Fruit fly (Drosophila melanogaster) whole organism, wandering third instar larva: ENCODE data around the gene CG9135.

Source experiments
- CG9705 ChIP-seq: fragments of 200-800 bp; sonication (Bioruptor generic); optimal IDR thresholded peaks from 2 replicates; lab custom pipeline; 2018; ENCODE audit warnings: missing biosample characterization, mild to moderate bottlenecking, missing genetic modification characterization
- Dfd ChIP-seq: fragments of >200 bp; optimal IDR thresholded peaks from 2 replicates; lab custom pipeline; 2017; ENCODE audit warnings: missing biosample characterization, missing genetic modification characterization
- Dif ChIP-seq: fragments of 200-275, 200-300 bp; sonication (Bioruptor generic); optimal IDR thresholded peaks from 2 replicates; lab custom pipeline; 2018; ENCODE audit warnings: missing biosample characterization, missing genetic modification characterization; ENCODE audit not compliant: partially characterized antibody
- HLH106 ChIP-seq: fragments of 200-800 bp; optimal IDR thresholded peaks from 3 replicates; lab custom pipeline; 2019; ENCODE audit warnings: missing biosample characterization, mild to moderate bottlenecking, missing genetic modification characterization, moderate library complexity
- Hr83 ChIP-seq: fragments of 200-300 bp; sonication (Bioruptor generic); optimal IDR thresholded peaks from 2 replicates; lab custom pipeline; 2016; ENCODE audit warnings: missing biosample characterization, mild to moderate bottlenecking, missing genetic modification characterization, moderate library complexity; ENCODE audit not compliant: poor library complexity, severe bottlenecking
- Jra ChIP-seq: sonication (Bioruptor generic); optimal IDR thresholded peaks from 2 replicates; lab custom pipeline; 2016; ENCODE audit warnings: missing biosample characterization, missing genetic modification characterization
- Mio ChIP-seq: sonication (Bioruptor generic); optimal IDR thresholded peaks from 2 replicates; lab custom pipeline; 2016; ENCODE audit warnings: missing biosample characterization, missing genetic modification characterization
- Myc ChIP-seq: fragments of >200 bp; optimal IDR thresholded peaks from 2 replicates; lab custom pipeline; 2017
- OdsH ChIP-seq: fragments of 200-800 bp; sonication (Bioruptor generic); optimal IDR thresholded peaks from 2 replicates; lab custom pipeline; 2016; ENCODE audit warnings: missing biosample characterization, mild to moderate bottlenecking, missing genetic modification characterization
- Rel ChIP-seq, 2 experiments: fragments of 200-800 bp; sonication (Bioruptor generic) in 1 of 2; optimal IDR thresholded peaks; 2 replicates in 1 of 2; 3 replicates in 1 of 2; lab custom pipeline; 2016 to 2019; ENCODE audit warnings: mild to moderate bottlenecking in 2 of 2, missing biosample characterization in 2 of 2, missing genetic modification characterization in 2 of 2, moderate library complexity in 1 of 2
- Sp1 ChIP-seq: fragments of 200-800 bp; sonication (Bioruptor generic); optimal IDR thresholded peaks from 3 replicates; lab custom pipeline; 2019; ENCODE audit warnings: missing biosample characterization, mild to moderate bottlenecking, missing genetic modification characterization, moderate library complexity
- Vsx2 ChIP-seq: fragments of 200-300, 225-300 bp; sonication (Bioruptor generic); optimal IDR thresholded peaks from 2 replicates; lab custom pipeline; 2018; ENCODE audit warnings: missing biosample characterization, missing genetic modification characterization; ENCODE audit not compliant: partially characterized antibody
- br ChIP-seq: fragments of 200-800 bp; sonication (Bioruptor generic); optimal IDR thresholded peaks from 2 replicates; lab custom pipeline; 2016; ENCODE audit warnings: missing biosample characterization, missing genetic modification characterization
- brk ChIP-seq: fragments of 200-800 bp; sonication (Bioruptor generic); optimal IDR thresholded peaks from 2 replicates; lab custom pipeline; 2016; ENCODE audit warnings: missing biosample characterization, mild to moderate bottlenecking, missing genetic modification characterization
- dl ChIP-seq, 2 experiments: fragments of 175-275, 200-275 bp in 1 of 2; fragments of 200-275 bp in 1 of 2; sonication (Bioruptor generic); optimal IDR thresholded peaks; lab custom pipeline; 2018; ENCODE audit warnings: mild to moderate bottlenecking in 2 of 2, missing biosample characterization in 2 of 2, missing genetic modification characterization in 2 of 2, moderate library complexity in 2 of 2; ENCODE audit not compliant: partially characterized antibody in 2 of 2, insufficient read depth in 1 of 2
- dmrt93B ChIP-seq: fragments of 200-800 bp; sonication (Bioruptor generic); optimal IDR thresholded peaks from 2 replicates; lab custom pipeline; 2018; ENCODE audit warnings: missing biosample characterization, mild to moderate bottlenecking, missing genetic modification characterization
- ey ChIP-seq: fragments of 200-800 bp; sonication (Bioruptor generic); optimal IDR thresholded peaks from 2 replicates; lab custom pipeline; 2016; ENCODE audit warnings: missing biosample characterization, missing genetic modification characterization
- fru ChIP-seq: fragments of 200-800 bp; sonication (Bioruptor generic); optimal IDR thresholded peaks from 3 replicates; lab custom pipeline; 2016; ENCODE audit warnings: missing biosample characterization, mild to moderate bottlenecking, missing genetic modification characterization
- h ChIP-seq: fragments of 200-800 bp; sonication (Bioruptor generic); optimal IDR thresholded peaks from 3 replicates; lab custom pipeline; 2016; ENCODE audit warnings: missing biosample characterization, mild to moderate bottlenecking, missing genetic modification characterization
- jim ChIP-seq: fragments of 175-275, 200-325 bp; sonication (Bioruptor generic); optimal IDR thresholded peaks from 2 replicates; lab custom pipeline; 2016; ENCODE audit warnings: missing biosample characterization, mild to moderate bottlenecking, missing genetic modification characterization
- lola ChIP-seq: fragments of >200 bp; optimal IDR thresholded peaks from 2 replicates; lab custom pipeline; 2017; ENCODE audit warnings: missing biosample characterization, missing genetic modification characterization
- pan ChIP-seq: fragments of >200 bp; optimal IDR thresholded peaks from 2 replicates; lab custom pipeline; 2017
- psq ChIP-seq: fragments of 200-800 bp; sonication (Bioruptor generic); optimal IDR thresholded peaks from 3 replicates; lab custom pipeline; 2017; ENCODE audit warnings: missing biosample characterization, mild to moderate bottlenecking, missing genetic modification characterization, moderate library complexity
- rgr ChIP-seq: fragments of 200-800 bp; sonication (Bioruptor generic); optimal IDR thresholded peaks from 3 replicates; lab custom pipeline; 2016; ENCODE audit warnings: missing biosample characterization, mild to moderate bottlenecking, missing genetic modification characterization
- sage ChIP-seq: fragments of 200-800 bp; sonication (Bioruptor generic); optimal IDR thresholded peaks from 2 replicates; lab custom pipeline; 2016; ENCODE audit warnings: missing biosample characterization, mild to moderate bottlenecking, missing genetic modification characterization
- sv ChIP-seq: fragments of 200-800 bp; sonication (Bioruptor generic); optimal IDR thresholded peaks from 3 replicates; lab custom pipeline; 2016; ENCODE audit warnings: missing biosample characterization, missing genetic modification characterization
- tai ChIP-seq: sonication (Bioruptor generic); optimal IDR thresholded peaks from 2 replicates; lab custom pipeline; 2016; ENCODE audit warnings: missing biosample characterization, missing genetic modification characterization

Gene CG9135

dm6 chr2L:6088371-6089365 lies 38.1 kb downstream of the CG9135 start:
- TF ChIP-seq pan (lab: Kevin White, UChicago): no peak
- TF ChIP-seq sv (GFP tag; lab: Kevin White, UChicago): no peak
- peak; percentile 46 for TF ChIP-seq fru (GFP tag; lab: Kevin White, UChicago)
- TF ChIP-seq lola: no peak
- TF ChIP-seq jim (GFP tag; lab: Kevin White, UChicago): peak; percentile 39
- peak; percentile 22 for TF ChIP-seq br (GFP tag; lab: Kevin White, UChicago)
- peak; percentile 95 for TF ChIP-seq h (GFP tag; lab: Kevin White, UChicago)
- TF ChIP-seq Vsx2 (GFP tag; lab: Kevin White, UChicago): peak; percentile 48
- peak; percentile 29 for TF ChIP-seq HLH106 (tag; lab: Kevin White, UChicago)
- no peak for TF ChIP-seq Dfd
- peak; percentile 21 for TF ChIP-seq CG9705 (GFP tag; lab: Kevin White, UChicago)
- TF ChIP-seq ey (GFP tag; lab: Kevin White, UChicago): peak; percentile 6
- peak; percentile 49 for TF ChIP-seq Sp1 (GFP tag; lab: Kevin White, UChicago)
- no peak for TF ChIP-seq Rel (GFP tag; optimal IDR thresholded peaks at IDR 0.05; lab: Kevin White, UChicago)
- peak; percentile 87 for TF ChIP-seq Rel (tag; optimal IDR thresholded peaks at IDR 0.05; lab: Kevin White, UChicago)
- TF ChIP-seq Jra (GFP tag; lab: Kevin White, UChicago): peak; percentile 96
- peak; percentile 27 for TF ChIP-seq rgr (GFP tag; lab: Kevin White, UChicago)
- TF ChIP-seq dmrt93B (GFP tag; lab: Kevin White, UChicago): no peak
- no peak for TF ChIP-seq Mio (GFP tag; lab: Kevin White, UChicago)
- TF ChIP-seq sage (GFP tag; lab: Kevin White, UChicago): peak; percentile 29
- no peak for TF ChIP-seq OdsH
- TF ChIP-seq dl (GFP tag; optimal IDR thresholded peaks at IDR 0.05; lab: Kevin White, UChicago; ENCODE audit: insufficient read depth in 1 of 2, partially characterized antibody in 2 of 2): peak; percentile 58 to 74
- peak; percentile 83 for TF ChIP-seq Dif (GFP tag; lab: Kevin White, UChicago)
- TF ChIP-seq psq (GFP tag; lab: Kevin White, UChicago): peak; percentile 56
- TF ChIP-seq tai (GFP tag; lab: Kevin White, UChicago): peak; percentile 98
- TF ChIP-seq brk (GFP tag; lab: Kevin White, UChicago): no peak
- peak; percentile 9 for TF ChIP-seq Hr83 (GFP tag; lab: Kevin White, UChicago)

- TF ChIP-seq Myc (lab: Kevin White, UChicago): no peak
- TF ChIP-seq Rel (GFP tag; optimal IDR thresholded peaks at IDR 0.05; lab: Kevin White, UChicago): no peak
- peak; percentile 88 for TF ChIP-seq Rel (tag; optimal IDR thresholded peaks at IDR 0.05; lab: Kevin White, UChicago)
- TF ChIP-seq, all 38 proteins: peak for 1
These were observed 39.1 kb downstream of the CG9135 start for dm6 chr2L:6089604-6090198.

dm6 chr2L:6090365-6090764 lies 39.8 kb downstream of the CG9135 start:
- TF ChIP-seq rgr (GFP tag; lab: Kevin White, UChicago) (no peak), Vsx2 (GFP tag; lab: Kevin White, UChicago) (no peak), sage (GFP tag; lab: Kevin White, UChicago) (no peak), Rel (GFP tag; optimal IDR thresholded peaks at IDR 0.05; lab: Kevin White, UChicago) (no peak), Rel (tag; optimal IDR thresholded peaks at IDR 0.05; lab: Kevin White, UChicago) (peak; percentile 82), ey (GFP tag; lab: Kevin White, UChicago) (no peak)

- peak; percentile 29 for TF ChIP-seq Dfd
- TF ChIP-seq psq (GFP tag; lab: Kevin White, UChicago): no peak
These were observed 40.5 kb downstream of the CG9135 start, which contains the start of gene CG45075 for dm6 chr2L:6090786-6091716. Gene CG45075, plus strand, starts transcription at chr2L:6091412.
